Worm (Caenorhabditis elegans) whole organism, L2 larva: ENCODE results near the gene C35B1.8.

Source experiments
- C34F6.9 ChIP-seq: fragments of 150-350 bp; optimal IDR thresholded peaks from 2 replicates; lab custom pipeline; 2014; ENCODE audit warnings: missing biosample characterization, missing genetic modification characterization
- F13H6.1 ChIP-seq: sonication (generic microtip); optimal IDR thresholded peaks from 2 replicates; lab custom pipeline; 2016; ENCODE audit warnings: missing genetic modification characterization, missing compliant biosample characterization
- Y55F3AM.14 ChIP-seq: fragments of 200-800 bp; sonication (Bioruptor generic); optimal IDR thresholded peaks from 2 replicates; lab custom pipeline; 2018; ENCODE audit warnings: mild to moderate bottlenecking, missing genetic modification characterization, missing compliant biosample characterization
- ama-1 ChIP-seq: fragments of 150-350 bp; optimal IDR thresholded peaks from 2 replicates; lab custom pipeline; 2018; ENCODE audit warnings: inconsistent platforms
- blmp-1 ChIP-seq: sonication (generic microtip); optimal IDR thresholded peaks from 2 replicates; lab custom pipeline; 2017; ENCODE audit warnings: missing genetic modification characterization, mild to moderate bottlenecking, missing compliant biosample characterization, antibody characterized with exemption, moderate library complexity; ENCODE audit not compliant: insufficient read depth
- ceh-16 ChIP-seq: fragments of 150-350 bp; optimal IDR thresholded peaks from 2 replicates; lab custom pipeline; 2014; ENCODE audit warnings: missing biosample characterization, missing genetic modification characterization
- ceh-82 ChIP-seq: fragments of 150-350 bp; optimal IDR thresholded peaks from 2 replicates; lab custom pipeline; 2014; ENCODE audit warnings: missing biosample characterization, missing genetic modification characterization
- crh-2 ChIP-seq: sonication (generic microtip); optimal IDR thresholded peaks from 2 replicates; lab custom pipeline; 2017; ENCODE audit warnings: missing biosample characterization, missing genetic modification characterization
- dmd-4 ChIP-seq: sonication (generic microtip); optimal IDR thresholded peaks from 2 replicates; lab custom pipeline; 2017; ENCODE audit warnings: missing biosample characterization, missing genetic modification characterization
- egl-27 ChIP-seq: sonication (generic microtip); optimal IDR thresholded peaks from 3 replicates; lab custom pipeline; 2017; ENCODE audit warnings: missing biosample characterization, missing genetic modification reagents, missing genetic modification characterization
- elt-3 ChIP-seq: sonication (generic microtip); optimal IDR thresholded peaks from 2 replicates; lab custom pipeline; 2017; ENCODE audit warnings: missing biosample characterization, missing genetic modification characterization
- fos-1 ChIP-seq: fragments of 150-350 bp; optimal IDR thresholded peaks from 2 replicates; lab custom pipeline; 2014; ENCODE audit warnings: missing biosample characterization, missing genetic modification characterization
- lin-11 ChIP-seq: fragments of 150-350 bp; sonication (generic microtip); optimal IDR thresholded peaks from 2 replicates; lab custom pipeline; 2014; ENCODE audit warnings: missing biosample characterization, missing genetic modification characterization, inconsistent platforms, mixed read lengths
- lin-13 ChIP-seq: fragments of 150-350 bp; optimal IDR thresholded peaks from 2 replicates; lab custom pipeline; 2014; ENCODE audit warnings: missing biosample characterization, missing genetic modification reagents, missing genetic modification characterization
- lsy-2 ChIP-seq, 2 experiments: fragments of 150-350 bp in 1 of 2; sonication (generic microtip) in 1 of 2; optimal IDR thresholded peaks; 2 replicates each; lab custom pipeline; 2014 to 2017; ENCODE audit warnings: missing biosample characterization in 2 of 2, missing genetic modification characterization in 2 of 2
- mab-5 ChIP-seq: fragments of 150-350 bp; optimal IDR thresholded peaks from 2 replicates; lab custom pipeline; 2014; ENCODE audit warnings: missing biosample characterization, missing genetic modification characterization
- mbf-1 ChIP-seq: sonication (generic microtip); optimal IDR thresholded peaks from 2 replicates; lab custom pipeline; 2017; ENCODE audit warnings: missing biosample characterization, missing genetic modification characterization
- mdl-1 ChIP-seq, 2 experiments: fragments of 150-350 bp in 1 of 2; sonication (generic microtip) in 1 of 2; optimal IDR thresholded peaks; 2 replicates each; lab custom pipeline; 2017; ENCODE audit warnings: missing biosample characterization in 2 of 2, missing genetic modification characterization in 2 of 2
- nhr-10 ChIP-seq: sonication (generic microtip); optimal IDR thresholded peaks from 2 replicates; lab custom pipeline; 2017; ENCODE audit warnings: missing biosample characterization, missing genetic modification characterization
- nhr-11 ChIP-seq: fragments of 150-350 bp; optimal IDR thresholded peaks from 2 replicates; lab custom pipeline; 2014; ENCODE audit warnings: missing biosample characterization, missing genetic modification characterization
- nhr-12 ChIP-seq: fragments of 150-350 bp; optimal IDR thresholded peaks from 2 replicates; lab custom pipeline; 2014; ENCODE audit warnings: missing biosample characterization, missing genetic modification characterization
- nhr-129 ChIP-seq: fragments of 150-350 bp; optimal IDR thresholded peaks from 2 replicates; lab custom pipeline; 2014; ENCODE audit warnings: missing biosample characterization, missing genetic modification characterization
- nhr-21 ChIP-seq: fragments of 150-350 bp; optimal IDR thresholded peaks from 2 replicates; lab custom pipeline; 2014; ENCODE audit warnings: missing biosample characterization, missing genetic modification characterization
- nhr-23 ChIP-seq: fragments of 150-350 bp; optimal IDR thresholded peaks from 2 replicates; lab custom pipeline; 2014; ENCODE audit warnings: missing biosample characterization, missing genetic modification reagents, missing genetic modification characterization
- nhr-25 ChIP-seq: fragments of 150-350 bp; sonication (generic microtip); optimal IDR thresholded peaks from 3 replicates; lab custom pipeline; 2014; ENCODE audit warnings: missing biosample characterization, missing genetic modification characterization
- nhr-6 ChIP-seq: fragments of 150-350 bp; optimal IDR thresholded peaks from 2 replicates; lab custom pipeline; 2014; ENCODE audit warnings: missing biosample characterization, missing genetic modification characterization
- nhr-77 ChIP-seq: fragments of 150-350 bp; optimal IDR thresholded peaks from 2 replicates; lab custom pipeline; 2014; ENCODE audit warnings: missing biosample characterization, missing genetic modification characterization
- peb-1 ChIP-seq: fragments of 150-350 bp; optimal IDR thresholded peaks from 2 replicates; lab custom pipeline; 2014; ENCODE audit warnings: missing biosample characterization, missing genetic modification characterization
- sem-4 ChIP-seq: fragments of 150-350 bp; optimal IDR thresholded peaks from 2 replicates; lab custom pipeline; 2014; ENCODE audit warnings: missing biosample characterization, missing genetic modification reagents, missing genetic modification characterization
- skn-1 ChIP-seq: sonication (generic microtip); optimal IDR thresholded peaks from 2 replicates; lab custom pipeline; 2017; ENCODE audit warnings: missing biosample characterization, missing genetic modification characterization
- sma-3 ChIP-seq: sonication (generic microtip); optimal IDR thresholded peaks from 2 replicates; lab custom pipeline; 2016; ENCODE audit warnings: missing genetic modification reagents, missing genetic modification characterization, missing compliant biosample characterization
- sma-9 ChIP-seq, 2 experiments: fragments of 150-350 bp in 1 of 2; sonication (generic microtip) in 1 of 2; optimal IDR thresholded peaks; 2 replicates each; lab custom pipeline; 2014 to 2016; ENCODE audit warnings: missing genetic modification characterization in 2 of 2, mild to moderate bottlenecking in 1 of 2, missing biosample characterization in 1 of 2, missing compliant biosample characterization in 1 of 2, missing genetic modification reagents in 1 of 2, moderate library complexity in 1 of 2
- snpc-4 ChIP-seq: fragments of 150-350 bp; optimal IDR thresholded peaks from 2 replicates; lab custom pipeline; 2014; ENCODE audit warnings: missing biosample characterization, missing genetic modification characterization
- unc-39 ChIP-seq: fragments of 150-350 bp; optimal IDR thresholded peaks from 2 replicates; lab custom pipeline; 2014; ENCODE audit warnings: missing biosample characterization, missing genetic modification characterization
- unc-55 ChIP-seq: fragments of 150-350 bp; sonication (generic microtip); optimal IDR thresholded peaks from 3 replicates; lab custom pipeline; 2014; ENCODE audit warnings: missing biosample characterization, missing genetic modification reagents, missing genetic modification characterization
- unc-62 ChIP-seq: fragments of 150-350 bp; optimal IDR thresholded peaks from 2 replicates; lab custom pipeline; 2014; ENCODE audit warnings: missing biosample characterization, missing genetic modification reagents, missing genetic modification characterization
- zag-1 ChIP-seq: fragments of 150-350 bp; optimal IDR thresholded peaks from 2 replicates; lab custom pipeline; 2014; ENCODE audit warnings: missing biosample characterization, missing genetic modification characterization
- ztf-1 ChIP-seq: fragments of 200-800 bp; sonication (Bioruptor generic); conservative IDR thresholded peaks from 2 replicates; pipeline ENCODE4 v1.3.6; 2022; ENCODE audit warnings: missing genetic modification characterization, missing compliant biosample characterization
- ztf-4 ChIP-seq: fragments of 150-350 bp; optimal IDR thresholded peaks from 2 replicates; lab custom pipeline; 2014; ENCODE audit warnings: missing biosample characterization, missing genetic modification characterization

C35B1.8 gene

DNA sequence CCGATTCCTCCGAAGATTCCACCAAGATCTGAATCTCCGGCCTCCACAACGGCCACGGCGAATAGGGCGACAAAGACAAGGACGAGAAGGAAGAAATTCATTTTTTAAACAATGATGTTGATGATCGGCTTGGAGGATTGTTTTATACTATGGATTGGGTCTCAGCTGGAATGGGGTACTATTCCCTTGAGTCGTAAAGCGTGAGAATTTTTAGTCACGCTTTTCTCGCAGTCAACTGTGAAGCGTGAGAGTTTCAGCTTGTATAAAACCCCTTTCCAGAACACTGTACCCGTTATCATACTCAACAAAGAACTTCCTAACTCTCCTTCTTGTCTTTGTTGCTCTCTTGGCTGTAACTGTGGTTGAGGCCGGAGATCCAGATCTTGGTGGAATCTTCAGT is 35.7 kb upstream of the C35B1.8 start, which contains the start of gene F49F1.15:
F49F1.15 (minus strand) TSS at position 101 of the 400 bp plus-strand sequence.
- no peak for TF ChIP-seq Y55F3AM.14 (GFP tag; lab: Kevin White, UChicago)
- TF ChIP-seq nhr-10 (tag; lab: Kevin White, UChicago): no peak
- no peak for TF ChIP-seq unc-55
- no peak for TF ChIP-seq sma-3 (GFP tag; lab: Kevin White, UChicago)
- TF ChIP-seq F13H6.1 (tag; lab: Kevin White, UChicago): no peak

DNA sequence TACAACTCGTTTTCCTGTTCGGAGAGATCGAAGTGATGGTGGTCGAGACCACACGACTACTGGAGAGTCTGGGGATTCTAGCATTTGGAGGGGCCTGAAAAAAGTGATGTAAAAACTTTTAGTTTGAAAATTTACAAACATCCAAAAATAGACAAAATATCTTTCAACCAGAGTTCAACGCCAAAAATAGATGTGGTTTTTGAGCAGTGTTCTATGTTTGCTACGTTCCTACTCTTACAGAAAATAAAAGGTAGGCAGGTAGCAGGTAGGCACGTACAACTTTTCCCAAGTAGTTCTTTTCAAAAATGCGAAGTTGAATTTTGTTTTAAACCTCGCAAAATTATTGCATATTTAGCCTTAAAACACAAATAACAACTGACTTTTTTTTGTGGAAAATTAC is 33.6 kb upstream of the C35B1.8 start, which contains the start of gene F49F1.14:
F49F1.14 (minus strand) TSS at position 101 of the 400 bp plus-strand sequence.
- TF ChIP-seq lin-11 (no peak), nhr-21 (tag; lab: Kevin White, UChicago) (no peak), nhr-11 (tag; lab: Kevin White, UChicago) (no peak), ceh-16 (tag; lab: Kevin White, UChicago) (no peak), nhr-23 (tag; lab: Kevin White, UChicago) (no peak), ama-1 (lab: Kevin White, UChicago) (no peak), blmp-1 (no peak), F13H6.1 (tag; lab: Kevin White, UChicago) (no peak), ztf-4 (tag; lab: Kevin White, UChicago) (no peak), sma-9 (GFP tag; optimal IDR thresholded peaks at IDR 0.05; lab: Kevin White, UChicago) (no peak), sma-9 (tag; optimal IDR thresholded peaks at IDR 0.05; lab: Kevin White, UChicago) (no peak), egl-27 (tag; lab: Kevin White, UChicago) (no peak), snpc-4 (tag; lab: Kevin White, UChicago) (no peak), dmd-4 (tag; lab: Kevin White, UChicago) (no peak), ztf-1 (GFP tag; lab: Robert Waterston, UW) (no peak), unc-62 (GFP tag; lab: Kevin White, UChicago) (no peak), skn-1 (tag; lab: Kevin White, UChicago) (no peak), sem-4 (tag; lab: Kevin White, UChicago) (no peak)
- TF ChIP-seq, all 48 proteins: peak for 0

DNA sequence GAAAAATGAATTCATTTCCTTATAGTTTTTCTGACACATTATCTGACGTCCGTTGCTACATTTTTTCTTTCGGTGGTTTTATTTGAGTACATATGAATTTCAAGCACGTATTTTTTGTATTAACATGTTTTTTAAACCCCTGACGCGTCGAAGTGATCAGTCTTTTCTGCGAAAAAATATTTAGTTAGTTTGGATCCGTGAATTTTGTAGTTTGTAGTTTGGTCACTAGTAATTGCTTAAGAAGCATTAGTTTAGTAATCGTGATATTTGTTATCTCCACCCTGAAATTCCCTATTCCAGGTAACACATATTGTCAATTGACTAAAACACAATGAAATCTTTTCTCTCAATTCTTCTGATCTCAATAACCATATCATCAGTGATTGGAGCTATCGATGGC is 30.0 kb upstream of the C35B1.8 start, which contains the start of gene C35B1.7:
C35B1.7 (plus strand) TSS at position 301 of the 400 bp plus-strand sequence.
- no peak for TF ChIP-seq lin-11
- no peak for TF ChIP-seq elt-3 (tag; lab: Kevin White, UChicago)
- no peak for TF ChIP-seq lin-13 (GFP tag; lab: Kevin White, UChicago)
- no peak for TF ChIP-seq mab-5 (tag; lab: Kevin White, UChicago)
- TF ChIP-seq nhr-12: no peak
- no peak for TF ChIP-seq nhr-23 (tag; lab: Kevin White, UChicago)
- no peak for TF ChIP-seq fos-1 (tag; lab: Kevin White, UChicago)

DNA sequence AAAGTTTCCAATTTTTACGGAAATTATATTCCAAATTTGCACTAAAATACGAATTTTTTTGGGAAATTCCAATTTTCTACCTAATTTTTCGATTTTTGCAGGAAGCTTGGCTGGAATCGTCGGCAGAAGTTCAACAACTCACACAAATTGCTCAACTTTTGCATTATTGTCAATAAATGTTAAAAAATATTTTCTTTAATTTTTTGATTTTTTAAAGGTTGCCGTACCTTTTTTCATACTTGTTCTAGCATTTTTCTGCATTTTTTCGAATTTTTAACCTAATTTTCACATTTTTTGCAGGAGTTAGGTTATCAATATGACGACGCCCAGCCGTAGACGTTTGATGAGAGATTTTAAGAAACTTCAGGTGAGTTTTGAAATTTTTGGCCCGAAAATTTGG is 23.9 kb upstream of the C35B1.8 start, which contains the start of gene ubc-1:
ubc-1 (plus strand) TSS at position 301 of the 400 bp plus-strand sequence.
- TF ChIP-seq ceh-82 (tag; lab: Kevin White, UChicago) (no peak), nhr-12 (no peak), egl-27 (tag; lab: Kevin White, UChicago) (no peak), unc-55 (no peak), nhr-77 (tag; lab: Kevin White, UChicago) (no peak), nhr-23 (tag; lab: Kevin White, UChicago) (no peak), mdl-1 (tag; optimal IDR thresholded peaks at IDR 0.05; lab: Kevin White, UChicago) (no peak), lsy-2 (tag; optimal IDR thresholded peaks at IDR 0.05; lab: Kevin White, UChicago) (no peak), unc-62 (GFP tag; lab: Kevin White, UChicago) (no peak)

DNA sequence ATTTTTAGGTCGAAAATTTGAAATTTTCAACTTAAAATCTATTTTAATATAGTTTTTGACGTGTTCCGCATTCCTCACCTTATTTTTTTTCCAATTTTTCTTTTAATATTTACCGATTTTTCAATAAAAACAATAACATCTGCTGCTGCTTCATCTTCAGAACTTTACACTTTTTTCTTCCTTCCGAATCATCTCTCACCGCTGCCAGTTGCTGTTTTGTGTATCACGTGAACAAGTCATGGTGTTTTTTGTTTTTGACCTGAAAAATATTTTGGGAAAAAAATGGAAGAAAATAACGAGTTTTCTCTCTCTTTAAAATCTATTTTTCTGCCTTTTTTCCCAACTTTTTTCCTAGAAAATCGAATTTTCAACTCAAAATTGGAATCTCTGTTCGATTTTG is 21.0 kb upstream of the C35B1.8 start:
- TF ChIP-seq mbf-1 (tag; lab: Kevin White, UChicago) (no peak), peb-1 (tag; lab: Kevin White, UChicago) (no peak), nhr-6 (no peak), zag-1 (tag; lab: Kevin White, UChicago) (no peak), egl-27 (tag; lab: Kevin White, UChicago) (no peak), skn-1 (tag; lab: Kevin White, UChicago) (no peak), unc-39 (tag; lab: Kevin White, UChicago) (no peak), crh-2 (tag; lab: Kevin White, UChicago) (no peak), nhr-25 (tag; lab: Kevin White, UChicago) (no peak), ceh-82 (tag; lab: Kevin White, UChicago) (no peak), nhr-129 (tag; lab: Kevin White, UChicago) (peak; percentile 10), mdl-1 (tag; optimal IDR thresholded peaks at IDR 0.05; lab: Kevin White, UChicago) (no peak), lsy-2 (tag; optimal IDR thresholded peaks at IDR 0.05; lab: Kevin White, UChicago) (peak in 1 of 2 experiments; percentile 13), C34F6.9 (tag; lab: Kevin White, UChicago) (no peak), sma-9 (GFP tag; optimal IDR thresholded peaks at IDR 0.05; lab: Kevin White, UChicago) (no peak), sma-9 (tag; optimal IDR thresholded peaks at IDR 0.05; lab: Kevin White, UChicago) (no peak)
